2 worm cellular contexts compared by ENCODE assay signal in genomic region chrIII:10869595-10869994, ce11.
TF ChIP-seq lines count a peak whose summit lies in the region.

No protein-coding gene starts in this region.

TF ChIP-seq in whole organism, L4 larva, 104 proteins besides CTCF, POLR2A, EP300 and RAD21:
- TF ChIP-seq aha-1 (tag; lab: Kevin White, UChicago), result peak; percentile 52
- no peak for TF ChIP-seq egl-27 (tag; optimal IDR thresholded peaks at IDR 0.05; lab: Kevin White, UChicago)

TF ChIP-seq in whole organism, mixed stage, embryonic, 35 proteins besides CTCF, POLR2A, EP300 and RAD21:
- TF ChIP-seq sem-2 (GFP tag; optimal IDR thresholded peaks at IDR 0.05; lab: Kevin White, UChicago) (no peak), zip-8 (tag; optimal IDR thresholded peaks at IDR 0.05; lab: Kevin White, UChicago) (peak; percentile 49)
